Worm (Caenorhabditis elegans): ENCODE measurements around the gene ssp-34.

ssp-34 gene

DNA sequence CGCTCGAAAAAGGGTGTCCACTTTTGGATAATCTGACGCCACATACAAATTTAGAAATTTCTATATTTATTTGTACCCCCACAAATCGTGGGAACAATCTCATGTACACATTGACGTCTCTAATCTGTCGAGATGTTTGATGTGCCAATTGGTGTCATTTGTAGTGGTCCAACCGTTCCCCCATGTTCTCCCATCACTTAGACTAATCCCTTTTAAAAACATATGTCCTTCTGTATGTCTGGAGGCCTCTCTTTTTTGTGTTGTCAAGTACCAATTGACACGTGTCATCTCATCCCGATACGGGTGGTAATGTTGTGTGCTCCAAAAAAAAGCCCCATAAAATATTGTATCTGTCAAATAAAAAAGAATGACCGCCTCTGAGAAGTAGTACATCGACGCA is 6.9 kb upstream of the ssp-34 start:
- TF ChIP-seq pes-1 (GFP tag; IDR thresholded peaks at IDR 0.05), result no peak
- no peak for TF ChIP-seq scrt-1 (GFP tag; IDR thresholded peaks at IDR 0.05)
- peak; percentile 6 for TF ChIP-seq ceh-36 (tag; optimal IDR thresholded peaks at IDR 0.05)

DNA sequence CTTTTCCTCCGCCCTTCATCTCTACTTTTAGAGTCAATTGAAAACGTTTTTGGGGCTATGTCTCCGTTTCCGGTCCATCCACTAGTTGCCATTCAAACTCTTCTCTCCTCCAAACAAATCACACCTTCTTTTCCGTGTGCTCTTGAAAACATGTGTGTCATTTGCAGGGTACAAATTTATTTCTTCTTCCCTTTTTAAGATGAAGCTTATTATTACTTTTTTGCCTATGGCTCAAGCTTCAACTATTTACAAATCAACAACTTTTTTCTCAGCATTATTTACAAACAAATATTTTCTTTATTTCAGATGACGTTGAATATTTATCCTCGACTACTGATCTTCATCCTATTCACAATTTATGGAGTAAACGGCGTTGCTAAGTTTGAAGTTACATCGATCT is 6.1 kb upstream of the ssp-34 start, which contains the start of gene T25B9.3:
T25B9.3 (plus strand) TSS at position 301 of the 400 bp plus-strand sequence.
- TF ChIP-seq tbx-11 (GFP tag; IDR thresholded peaks at IDR 0.05), result no peak
- no peak for TF ChIP-seq F13C5.2 (tag; optimal IDR thresholded peaks at IDR 0.05)
- TF ChIP-seq sea-1 (GFP tag; conservative IDR thresholded peaks at IDR 0.05), result no peak
- no peak for TF ChIP-seq ama-1 (optimal IDR thresholded peaks at IDR 0.05)
- no peak for TF ChIP-seq tbx-37 (GFP tag; conservative IDR thresholded peaks at IDR 0.05)
- no peak for TF ChIP-seq hmg-4 (GFP tag; optimal IDR thresholded peaks at IDR 0.05)
- TF ChIP-seq hnd-1 (tag; optimal IDR thresholded peaks at IDR 0.05), result no peak
- TF ChIP-seq tra-4 (tag; optimal IDR thresholded peaks at IDR 0.05), result no peak
- no peak for TF ChIP-seq hmbx-1 (tag; optimal IDR thresholded peaks at IDR 0.05)
- TF ChIP-seq aly-1 (tag; optimal IDR thresholded peaks at IDR 0.05), result no peak
- TF ChIP-seq ets-7 (tag; optimal IDR thresholded peaks at IDR 0.05), result no peak
- no peak for TF ChIP-seq ceh-13 (GFP tag; optimal IDR thresholded peaks at IDR 0.05)
- no peak for TF ChIP-seq ceh-36 (tag; optimal IDR thresholded peaks at IDR 0.05)
- no peak for TF ChIP-seq flt-1 (GFP tag; IDR thresholded peaks at IDR 0.05)

DNA sequence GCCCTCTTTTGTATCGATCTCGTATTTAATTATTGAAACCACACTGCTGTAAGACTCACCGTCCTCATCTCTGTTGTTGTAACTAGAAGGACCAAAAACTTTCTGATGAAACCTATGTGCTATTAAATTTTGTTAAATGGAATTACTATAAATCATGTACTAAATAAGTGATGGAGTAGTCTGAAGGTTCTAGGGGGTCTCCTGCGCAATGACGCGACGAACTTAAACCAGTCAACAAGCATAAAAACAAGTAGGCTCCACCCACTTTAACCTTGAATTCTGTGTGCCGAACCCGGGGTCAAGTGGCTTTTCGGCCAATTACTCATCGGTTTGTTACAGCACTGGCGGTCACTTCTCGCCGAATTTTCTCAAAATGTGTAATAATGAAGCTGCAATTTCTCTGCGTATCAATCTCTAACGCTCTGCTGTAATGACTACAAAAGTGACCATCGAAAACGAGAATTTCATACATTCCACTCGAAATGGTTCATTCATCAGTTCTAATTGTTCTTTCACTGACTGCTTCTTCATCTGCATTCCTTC is 1.3 kb downstream of the ssp-34 start, which contains the start of gene grl-21:
grl-21 (plus strand) TSS at position 464 of the 543 bp plus-strand sequence.
- no peak for TF ChIP-seq hmbx-1 (tag; optimal IDR thresholded peaks at IDR 0.05)
- TF ChIP-seq F13C5.2 (tag; optimal IDR thresholded peaks at IDR 0.05), result no peak
- peak; percentile 41 for TF ChIP-seq ama-1 (optimal IDR thresholded peaks at IDR 0.05)

DNA sequence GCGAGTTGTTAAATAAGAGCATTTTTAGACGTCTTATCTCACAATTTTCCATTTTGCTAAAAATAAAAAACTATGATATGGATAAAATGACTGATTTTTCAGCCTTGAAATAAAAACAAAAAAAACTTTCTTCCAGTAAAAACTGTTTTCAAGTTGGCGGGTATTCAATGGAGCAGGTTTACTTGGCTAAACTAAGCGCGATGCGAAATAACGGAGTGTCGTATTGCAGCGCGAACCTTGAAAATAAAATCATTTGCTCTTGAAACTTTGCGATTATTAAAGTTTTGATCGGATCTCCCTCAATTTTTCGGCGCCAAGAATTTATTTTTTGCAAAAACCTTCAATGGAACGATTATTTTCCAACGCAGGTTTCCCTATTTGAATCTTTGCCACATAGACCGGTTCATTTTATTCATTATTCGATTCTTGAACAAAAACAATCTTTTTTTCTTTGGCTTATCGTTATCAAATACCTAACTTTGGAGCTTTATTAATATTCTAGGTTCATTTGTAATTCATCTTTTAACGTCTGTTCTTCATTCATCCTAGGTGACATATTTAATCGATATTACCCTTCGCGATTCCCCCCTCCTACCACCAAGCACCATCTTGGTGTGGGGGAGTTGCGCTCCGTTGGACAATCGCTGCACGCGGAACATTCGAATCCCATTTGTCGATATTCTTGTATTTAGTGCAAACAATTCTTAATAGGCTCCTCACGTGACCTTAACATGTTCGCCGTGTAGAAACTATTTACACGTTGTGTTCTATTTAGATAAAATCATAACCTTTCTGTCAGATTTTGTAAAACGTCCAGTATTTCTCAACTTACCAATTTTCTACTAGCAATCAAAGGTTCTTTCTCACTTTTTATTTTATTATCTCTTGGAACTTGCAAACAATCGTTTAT is 3.6 kb downstream of the ssp-34 start, which contains the start of the genes orc-5 and cyb-1:
orc-5 (minus strand) TSS at position 62 of the 910 bp plus-strand sequence.
cyb-1 (plus strand) TSS at position 690 of the 910 bp plus-strand sequence.
- TF ChIP-seq F13C5.2 (tag; optimal IDR thresholded peaks at IDR 0.05), result no peak
- no peak for TF ChIP-seq ets-7 (tag; optimal IDR thresholded peaks at IDR 0.05)
- no peak for TF ChIP-seq B0310.2 (tag; optimal IDR thresholded peaks at IDR 0.05)
- no peak for TF ChIP-seq ceh-13 (GFP tag; optimal IDR thresholded peaks at IDR 0.05)
- no peak for TF ChIP-seq flt-1 (GFP tag; IDR thresholded peaks at IDR 0.05)
- no peak for TF ChIP-seq hnd-1 (tag; optimal IDR thresholded peaks at IDR 0.05)
- no peak for TF ChIP-seq hmg-4 (GFP tag; optimal IDR thresholded peaks at IDR 0.05)
- TF ChIP-seq ceh-36 (tag; optimal IDR thresholded peaks at IDR 0.05), result no peak

DNA sequence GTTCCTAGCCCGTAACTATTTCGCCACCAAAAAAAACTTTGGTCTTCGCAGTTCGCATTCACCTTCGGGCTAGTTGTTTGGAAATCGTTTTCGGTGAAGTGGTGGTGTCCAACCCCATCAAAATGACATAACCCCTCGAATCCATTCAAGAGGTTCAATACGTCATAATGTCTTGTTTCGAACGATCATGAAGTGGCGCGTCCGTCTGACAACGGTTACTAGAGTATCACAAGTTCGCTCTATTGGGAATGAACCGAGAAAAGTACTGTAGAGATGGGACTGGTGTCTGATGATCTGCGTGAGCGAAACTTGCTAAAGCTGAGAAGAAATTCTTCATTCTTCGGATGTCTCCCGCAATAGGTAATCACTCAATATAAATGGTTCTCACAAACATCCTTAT is 10.7 kb downstream of the ssp-34 start, which contains the start of gene ZC168.2:
ZC168.2 (plus strand) TSS at position 301 of the 400 bp plus-strand sequence.
- TF ChIP-seq hnd-1 (tag; optimal IDR thresholded peaks at IDR 0.05), result no peak
- TF ChIP-seq F13C5.2 (tag; optimal IDR thresholded peaks at IDR 0.05), result no peak
- no peak for TF ChIP-seq pes-1 (GFP tag; IDR thresholded peaks at IDR 0.05)
- no peak for TF ChIP-seq ama-1 (optimal IDR thresholded peaks at IDR 0.05)
- no peak for TF ChIP-seq tbx-37 (GFP tag; conservative IDR thresholded peaks at IDR 0.05)
- TF ChIP-seq tbx-11 (GFP tag; IDR thresholded peaks at IDR 0.05), result no peak
- no peak for TF ChIP-seq hmbx-1 (tag; optimal IDR thresholded peaks at IDR 0.05)
- no peak for TF ChIP-seq ceh-13 (GFP tag; optimal IDR thresholded peaks at IDR 0.05)
- TF ChIP-seq tra-4 (tag; optimal IDR thresholded peaks at IDR 0.05), result no peak
- no peak for TF ChIP-seq scrt-1 (GFP tag; IDR thresholded peaks at IDR 0.05)
- TF ChIP-seq aly-1 (tag; optimal IDR thresholded peaks at IDR 0.05), result no peak
- no peak for TF ChIP-seq B0310.2 (tag; optimal IDR thresholded peaks at IDR 0.05)
- TF ChIP-seq flt-1 (GFP tag; IDR thresholded peaks at IDR 0.05), result no peak
- no peak for TF ChIP-seq ceh-36 (tag; optimal IDR thresholded peaks at IDR 0.05)
- no peak for TF ChIP-seq sea-1 (GFP tag; conservative IDR thresholded peaks at IDR 0.05)
- TF ChIP-seq hmg-4 (GFP tag; optimal IDR thresholded peaks at IDR 0.05), result no peak
- TF ChIP-seq ets-7 (tag; optimal IDR thresholded peaks at IDR 0.05), result no peak

DNA sequence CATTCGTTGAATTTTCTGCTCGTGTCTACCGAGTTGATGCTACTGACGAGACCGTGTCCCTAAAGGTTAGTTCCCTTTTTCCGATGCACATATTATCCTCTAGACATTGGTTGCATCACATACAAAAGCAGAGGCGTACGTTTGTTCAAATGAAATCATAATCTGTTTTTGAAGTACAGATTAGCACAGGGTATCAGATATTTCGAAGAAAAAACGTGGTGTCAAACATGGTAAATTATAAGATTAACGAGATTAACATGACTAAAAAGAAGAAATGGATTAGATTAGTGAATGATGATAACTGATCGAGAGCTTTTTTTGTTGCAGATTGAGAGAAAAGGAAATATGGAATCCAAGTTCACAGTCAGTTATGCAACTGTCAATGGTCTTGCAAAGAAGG is 19.5 kb downstream of the ssp-34 start:
- TF ChIP-seq hnd-1 (tag; optimal IDR thresholded peaks at IDR 0.05), result no peak
- TF ChIP-seq tbx-11 (GFP tag; IDR thresholded peaks at IDR 0.05), result no peak
- TF ChIP-seq hmg-4 (GFP tag; optimal IDR thresholded peaks at IDR 0.05), result no peak
- TF ChIP-seq sea-1 (GFP tag; conservative IDR thresholded peaks at IDR 0.05), result no peak
- TF ChIP-seq hmbx-1 (tag; optimal IDR thresholded peaks at IDR 0.05), result no peak
- TF ChIP-seq ceh-36 (tag; optimal IDR thresholded peaks at IDR 0.05), result no peak
- TF ChIP-seq ama-1 (optimal IDR thresholded peaks at IDR 0.05), result no peak
- no peak for TF ChIP-seq pes-1 (GFP tag; IDR thresholded peaks at IDR 0.05)
- TF ChIP-seq F13C5.2 (tag; optimal IDR thresholded peaks at IDR 0.05), result no peak
- no peak for TF ChIP-seq tbx-37 (GFP tag; conservative IDR thresholded peaks at IDR 0.05)
- TF ChIP-seq aly-1 (tag; optimal IDR thresholded peaks at IDR 0.05), result no peak
- no peak for TF ChIP-seq tra-4 (tag; optimal IDR thresholded peaks at IDR 0.05)
- no peak for TF ChIP-seq B0310.2 (tag; optimal IDR thresholded peaks at IDR 0.05)

DNA sequence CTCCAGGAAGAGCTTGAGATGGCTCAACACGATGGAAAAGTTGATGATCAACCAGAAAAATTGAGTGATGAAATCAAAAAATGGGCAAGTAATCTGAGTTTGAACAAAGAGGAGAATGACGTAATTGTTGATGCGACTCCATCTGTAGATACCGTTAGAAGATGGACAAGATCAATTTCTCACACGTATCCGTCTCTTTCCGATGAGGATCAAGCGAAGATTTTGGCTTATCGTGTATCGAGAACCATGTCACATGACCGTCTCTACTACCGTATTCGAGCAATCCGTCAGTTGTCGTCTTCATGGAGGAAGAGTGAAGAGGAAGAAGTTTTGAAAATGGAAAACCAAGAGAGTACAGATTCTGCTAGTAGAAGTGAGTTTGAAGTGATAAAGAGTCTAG is 20.3 kb downstream of the ssp-34 start:
- TF ChIP-seq hmg-4 (GFP tag; optimal IDR thresholded peaks at IDR 0.05), result no peak
- TF ChIP-seq ama-1 (optimal IDR thresholded peaks at IDR 0.05), result no peak
- no peak for TF ChIP-seq sea-1 (GFP tag; conservative IDR thresholded peaks at IDR 0.05)
- no peak for TF ChIP-seq aly-1 (tag; optimal IDR thresholded peaks at IDR 0.05)
- no peak for TF ChIP-seq tbx-37 (GFP tag; conservative IDR thresholded peaks at IDR 0.05)
- no peak for TF ChIP-seq B0310.2 (tag; optimal IDR thresholded peaks at IDR 0.05)
- TF ChIP-seq tbx-11 (GFP tag; IDR thresholded peaks at IDR 0.05), result no peak
- TF ChIP-seq scrt-1 (GFP tag; IDR thresholded peaks at IDR 0.05), result no peak
- no peak for TF ChIP-seq ets-7 (tag; optimal IDR thresholded peaks at IDR 0.05)
- TF ChIP-seq hmbx-1 (tag; optimal IDR thresholded peaks at IDR 0.05), result no peak
- TF ChIP-seq flt-1 (GFP tag; IDR thresholded peaks at IDR 0.05), result no peak
- no peak for TF ChIP-seq pes-1 (GFP tag; IDR thresholded peaks at IDR 0.05)
- TF ChIP-seq ceh-13 (GFP tag; optimal IDR thresholded peaks at IDR 0.05), result no peak
- no peak for TF ChIP-seq ceh-36 (tag; optimal IDR thresholded peaks at IDR 0.05)
- TF ChIP-seq F13C5.2 (tag; optimal IDR thresholded peaks at IDR 0.05), result no peak
- no peak for TF ChIP-seq hnd-1 (tag; optimal IDR thresholded peaks at IDR 0.05)
- no peak for TF ChIP-seq tra-4 (tag; optimal IDR thresholded peaks at IDR 0.05)
